Worm (Caenorhabditis elegans): Measurements from ENCODE around the gene nex-4.
A peak's percentile ranks its signal among the peaks of the same experiment; 100 is the strongest.

DNA sequence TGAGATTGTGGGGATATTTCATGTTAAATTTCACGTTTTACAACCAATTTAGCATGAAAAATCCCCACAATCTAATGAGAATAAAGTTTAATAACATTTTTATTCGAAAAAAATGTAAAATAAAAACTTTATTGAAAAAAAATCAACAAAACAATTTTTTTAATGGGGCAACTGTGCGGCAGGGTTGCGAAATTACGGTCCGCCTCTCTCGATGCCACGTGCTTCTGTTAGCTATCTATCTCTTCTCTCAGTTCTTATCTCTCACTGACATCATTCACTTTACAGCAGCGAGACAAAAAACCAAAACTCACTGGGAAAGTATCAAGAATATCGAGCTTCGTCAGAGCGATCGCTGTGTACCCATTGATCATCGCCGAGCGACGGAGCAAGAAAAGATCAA is 30.6 kb upstream of the nex-4 start:
- TF ChIP-seq ceh-82 (tag; optimal IDR thresholded peaks at IDR 0.05) (no peak), R02D3.7 (tag; optimal IDR thresholded peaks at IDR 0.05) (no peak), nhr-76 (tag; optimal IDR thresholded peaks at IDR 0.05) (no peak), elt-2 (tag; optimal IDR thresholded peaks at IDR 0.05) (peak; percentile 27), skn-1 (tag; optimal IDR thresholded peaks at IDR 0.05) (no peak), nhr-237 (tag; optimal IDR thresholded peaks at IDR 0.05) (no peak), lin-15B (tag; optimal IDR thresholded peaks at IDR 0.05) (no peak), unc-62 (GFP tag; optimal IDR thresholded peaks at IDR 0.05) (no peak), ceh-16 (tag; optimal IDR thresholded peaks at IDR 0.05) (no peak), snpc-4 (tag; optimal IDR thresholded peaks at IDR 0.05) (no peak), ztf-11 (tag; optimal IDR thresholded peaks at IDR 0.05) (no peak)

Data from whole organism, L3 larva.